Fruit fly (Drosophila melanogaster) whole organism, embryonic: ENCODE measurements around the gene Gr64b.
A peak's percentile ranks its signal among the peaks of the same experiment; 100 is the strongest.

Experiments
- Aef1 ChIP-seq: fragments of 200-800 bp; sonication (Bioruptor generic); IDR thresholded peaks from 3 replicates; pipeline ENCODE4 v1.3.6; 2022; ENCODE audit warnings: missing biosample characterization, missing genetic modification characterization
- CG12236 ChIP-seq: fragments of 200-800 bp; sonication (Bioruptor generic); optimal IDR thresholded peaks from 2 replicates; lab custom pipeline; 2016; ENCODE audit warnings: missing biosample characterization, missing genetic modification characterization
- CG12659 ChIP-seq: fragments of 200-800 bp; sonication (Bioruptor generic); optimal IDR thresholded peaks from 3 replicates; lab custom pipeline; 2017; ENCODE audit warnings: mild to moderate bottlenecking, missing biosample characterization, missing genetic modification reagents, missing genetic modification characterization
- CG13123 ChIP-seq: fragments of 200-800 bp; sonication (Bioruptor generic); optimal IDR thresholded peaks from 2 replicates; lab custom pipeline; 2016; ENCODE audit warnings: missing biosample characterization, missing genetic modification characterization
- CG13296 ChIP-seq: fragments of 200-800 bp; sonication (Bioruptor generic); optimal IDR thresholded peaks from 3 replicates; lab custom pipeline; 2018; ENCODE audit warnings: missing biosample characterization, mild to moderate bottlenecking, missing genetic modification characterization
- CG14667 ChIP-seq: fragments of 200-800 bp; sonication (Bioruptor generic); IDR thresholded peaks from 2 replicates; pipeline ENCODE4 v1.3.6; 2022; ENCODE audit warnings: missing biosample characterization, missing genetic modification characterization
- CG1602 ChIP-seq: fragments of 200-800 bp; sonication (Bioruptor generic); optimal IDR thresholded peaks from 3 replicates; lab custom pipeline; 2016; ENCODE audit warnings: missing biosample characterization, missing genetic modification characterization
- CG2129 ChIP-seq: fragments of 200-800 bp; sonication (Bioruptor generic); IDR thresholded peaks from 2 replicates; pipeline ENCODE4 v1.3.6; 2022; ENCODE audit warnings: missing biosample characterization, missing genetic modification characterization; ENCODE audit not compliant: partially characterized antibody
- CG30403 ChIP-seq: fragments of 200-800 bp; sonication (Bioruptor generic); optimal IDR thresholded peaks from 3 replicates; lab custom pipeline; 2016; ENCODE audit warnings: missing biosample characterization, missing genetic modification characterization
- CG31441 ChIP-seq: fragments of 200-800 bp; sonication (Bioruptor generic); IDR thresholded peaks from 2 replicates; pipeline ENCODE4 v1.3.6; 2022; ENCODE audit warnings: missing biosample characterization, missing genetic modification characterization
- CG3847 ChIP-seq: fragments of 200-800 bp; sonication (Bioruptor generic); IDR thresholded peaks from 2 replicates; pipeline ENCODE4 v1.3.6; 2022; ENCODE audit warnings: missing biosample characterization, missing genetic modification characterization
- CG5245 ChIP-seq: fragments of 200-800 bp; sonication (Bioruptor generic); optimal IDR thresholded peaks from 3 replicates; lab custom pipeline; 2016; ENCODE audit warnings: missing biosample characterization, missing genetic modification characterization
- CG7786 ChIP-seq: fragments of 200-800 bp; sonication (Bioruptor generic); optimal IDR thresholded peaks from 2 replicates; lab custom pipeline; 2016; ENCODE audit warnings: missing biosample characterization, missing genetic modification characterization
- CG8478 ChIP-seq: fragments of >200 bp; optimal IDR thresholded peaks from 2 replicates; lab custom pipeline; 2018
- CG9609 ChIP-seq: fragments of 200-800 bp; sonication (Bioruptor generic); optimal IDR thresholded peaks from 3 replicates; lab custom pipeline; 2016; ENCODE audit warnings: missing biosample characterization, missing genetic modification characterization
- CG9727 ChIP-seq: fragments of 200-800 bp; sonication (Bioruptor generic); optimal IDR thresholded peaks from 3 replicates; lab custom pipeline; 2017; ENCODE audit warnings: missing biosample characterization, mild to moderate bottlenecking, missing genetic modification characterization
- CG9817 ChIP-seq: fragments of 200-800 bp; sonication (Bioruptor generic); optimal IDR thresholded peaks from 2 replicates; lab custom pipeline; 2018; ENCODE audit warnings: missing biosample characterization, mild to moderate bottlenecking, missing genetic modification characterization, moderate library complexity
- CG9932 ChIP-seq: fragments of 200-800 bp; sonication (Bioruptor generic); IDR thresholded peaks from 2 replicates; pipeline ENCODE4 v1.3.6; 2022; ENCODE audit warnings: missing biosample characterization, missing genetic modification characterization
- CoRest ChIP-seq: fragments of 200-800 bp; sonication (Bioruptor generic); optimal IDR thresholded peaks from 3 replicates; lab custom pipeline; 2018; ENCODE audit warnings: missing biosample characterization, mild to moderate bottlenecking, missing genetic modification characterization, moderate library complexity
- Dp ChIP-seq: fragments of 200-800 bp; sonication (Bioruptor generic); optimal IDR thresholded peaks from 2 replicates; lab custom pipeline; 2018; ENCODE audit warnings: missing biosample characterization, mild to moderate bottlenecking, missing genetic modification characterization, moderate library complexity
- E2f2 ChIP-seq: fragments of 200-800 bp; sonication (Bioruptor generic); IDR thresholded peaks from 2 replicates; pipeline ENCODE4 v1.3.6; 2022; ENCODE audit warnings: missing biosample characterization, missing genetic modification characterization
- Ets97D ChIP-seq: fragments of 200-800 bp; sonication (Bioruptor generic); optimal IDR thresholded peaks from 3 replicates; lab custom pipeline; 2016; ENCODE audit warnings: missing biosample characterization, missing genetic modification characterization
- HLHmδ ChIP-seq: fragments of 200-800 bp; sonication (Bioruptor generic); optimal IDR thresholded peaks from 2 replicates; lab custom pipeline; 2018; ENCODE audit warnings: missing biosample characterization, mild to moderate bottlenecking, missing genetic modification characterization, moderate library complexity
- HmgD ChIP-seq: fragments of 200-800 bp; sonication (Bioruptor generic); optimal IDR thresholded peaks from 3 replicates; lab custom pipeline; 2016; ENCODE audit warnings: missing biosample characterization, missing genetic modification characterization
- NC2α ChIP-seq: fragments of 200-800 bp; sonication (Bioruptor generic); optimal IDR thresholded peaks from 2 replicates; lab custom pipeline; 2016; ENCODE audit warnings: missing biosample characterization, missing genetic modification characterization
- Sin3A ChIP-seq: fragments of >200 bp; optimal IDR thresholded peaks from 2 replicates; lab custom pipeline; 2018
- Sox100B ChIP-seq: fragments of 200-800 bp; sonication (Bioruptor generic); optimal IDR thresholded peaks from 3 replicates; lab custom pipeline; 2018; ENCODE audit warnings: missing biosample characterization, mild to moderate bottlenecking, missing genetic modification characterization
- Spps ChIP-seq: fragments of 200-800 bp; sonication (Bioruptor generic); optimal IDR thresholded peaks from 2 replicates; lab custom pipeline; 2018; ENCODE audit warnings: missing biosample characterization, mild to moderate bottlenecking, missing genetic modification characterization
- Sry-β ChIP-seq: fragments of 200-800 bp; sonication (Bioruptor generic); optimal IDR thresholded peaks from 2 replicates; lab custom pipeline; 2018; ENCODE audit warnings: missing biosample characterization, mild to moderate bottlenecking, missing genetic modification characterization, moderate library complexity
- al ChIP-seq: fragments of 200-800 bp; sonication (Bioruptor generic); IDR thresholded peaks from 2 replicates; pipeline ENCODE4 v1.3.6; 2022; ENCODE audit warnings: missing biosample characterization, missing genetic modification characterization
- bbx ChIP-seq: fragments of 200-800 bp; sonication (Bioruptor generic); IDR thresholded peaks from 2 replicates; pipeline ENCODE4 v1.3.6; 2022; ENCODE audit warnings: missing biosample characterization, missing genetic modification characterization; ENCODE audit not compliant: partially characterized antibody
- crp ChIP-seq, 2 experiments: fragments of 200-800 bp; sonication (Bioruptor generic); optimal IDR thresholded peaks; 2 replicates in 1 of 2; 3 replicates in 1 of 2; lab custom pipeline; 2017; ENCODE audit warnings: missing biosample characterization in 2 of 2, missing genetic modification characterization in 2 of 2, mild to moderate bottlenecking in 1 of 2, moderate library complexity in 1 of 2
- dan ChIP-seq: fragments of 200-800 bp; sonication (Bioruptor generic); IDR thresholded peaks from 2 replicates; pipeline ENCODE4 v1.3.6; 2022; ENCODE audit warnings: missing biosample characterization, missing genetic modification characterization
- disco-r ChIP-seq: fragments of 200-800 bp; sonication (Bioruptor generic); optimal IDR thresholded peaks from 2 replicates; lab custom pipeline; 2016; ENCODE audit warnings: missing biosample characterization, missing genetic modification characterization
- ems ChIP-seq: fragments of 200-800 bp; sonication (Bioruptor generic); optimal IDR thresholded peaks from 3 replicates; lab custom pipeline; 2016; ENCODE audit warnings: missing biosample characterization, missing genetic modification characterization
- fd3F ChIP-seq: fragments of 200-800 bp; sonication (Bioruptor generic); optimal IDR thresholded peaks from 2 replicates; lab custom pipeline; 2018; ENCODE audit warnings: missing biosample characterization, mild to moderate bottlenecking, missing genetic modification characterization, moderate library complexity
- fd64A ChIP-seq: fragments of 200-800 bp; sonication (Bioruptor generic); optimal IDR thresholded peaks from 3 replicates; lab custom pipeline; 2018; ENCODE audit warnings: missing biosample characterization, mild to moderate bottlenecking, missing genetic modification characterization
- fru ChIP-seq: fragments of >200 bp; optimal IDR thresholded peaks from 2 replicates; lab custom pipeline; 2017
- gcm ChIP-seq: fragments of 200-800 bp; sonication (Bioruptor generic); optimal IDR thresholded peaks from 2 replicates; lab custom pipeline; 2019; ENCODE audit warnings: missing biosample characterization, mild to moderate bottlenecking, missing genetic modification characterization, moderate library complexity
- gcm2 ChIP-seq: fragments of 200-800 bp; sonication (Bioruptor generic); optimal IDR thresholded peaks from 2 replicates; lab custom pipeline; 2016; ENCODE audit warnings: missing biosample characterization, missing genetic modification characterization
- gfzf ChIP-seq: fragments of 200-800 bp; sonication (Bioruptor generic); optimal IDR thresholded peaks from 2 replicates; lab custom pipeline; 2016; ENCODE audit warnings: missing biosample characterization, mild to moderate bottlenecking, missing genetic modification characterization, moderate library complexity
- ind ChIP-seq: fragments of 200-800 bp; sonication (Bioruptor generic); optimal IDR thresholded peaks from 3 replicates; lab custom pipeline; 2016; ENCODE audit warnings: missing biosample characterization, missing genetic modification characterization
- inv ChIP-seq: fragments of 200-800 bp; sonication (Bioruptor generic); IDR thresholded peaks from 2 replicates; pipeline ENCODE4 v1.3.6; 2022; ENCODE audit warnings: missing biosample characterization, missing genetic modification characterization; ENCODE audit not compliant: partially characterized antibody
- jing ChIP-seq: fragments of 200-800 bp; sonication (Bioruptor generic); optimal IDR thresholded peaks from 2 replicates; lab custom pipeline; 2018; ENCODE audit warnings: missing biosample characterization, mild to moderate bottlenecking, missing genetic modification characterization
- mld ChIP-seq: fragments of 200-800 bp; sonication (Bioruptor generic); IDR thresholded peaks from 3 replicates; pipeline ENCODE4 v1.3.6; 2022; ENCODE audit warnings: missing biosample characterization, missing genetic modification characterization; ENCODE audit not compliant: partially characterized antibody
- otp ChIP-seq: fragments of 200-800 bp; sonication (Bioruptor generic); IDR thresholded peaks from 3 replicates; pipeline ENCODE4, ENCODE4 v1.3.6; 2022; ENCODE audit warnings: missing biosample characterization, missing genetic modification characterization
- phol ChIP-seq: fragments of 200-800 bp; sonication (Bioruptor generic); optimal IDR thresholded peaks from 3 replicates; lab custom pipeline; 2018; ENCODE audit warnings: missing biosample characterization, mild to moderate bottlenecking, missing genetic modification characterization, moderate library complexity
- sisA ChIP-seq: fragments of 200-800 bp; sonication (Bioruptor generic); IDR thresholded peaks from 2 replicates; pipeline ENCODE4 v1.3.6; 2022; ENCODE audit warnings: missing biosample characterization, missing genetic modification characterization
- so ChIP-seq: fragments of 200-800 bp; sonication (Bioruptor generic); IDR thresholded peaks from 3 replicates; pipeline ENCODE4 v1.3.6; 2022; ENCODE audit warnings: missing biosample characterization, missing genetic modification characterization
- tgo ChIP-seq: fragments of 200-800 bp; sonication (Bioruptor generic); IDR thresholded peaks from 3 replicates; pipeline ENCODE4 v1.3.6; 2022; ENCODE audit warnings: missing biosample characterization, missing genetic modification characterization
- tll ChIP-seq, 2 experiments: fragments of 200-800 bp in 1 of 2; fragments of >200 bp in 1 of 2; sonication (Bioruptor generic) in 1 of 2; optimal IDR thresholded peaks; 2 replicates each; lab custom pipeline; 2017 to 2019; ENCODE audit warnings: missing biosample characterization in 2 of 2, missing genetic modification characterization in 2 of 2, mild to moderate bottlenecking in 1 of 2, moderate library complexity in 1 of 2

Gene Gr64b

dm6 chr3L:4071561-4072049 lies 43.2 kb downstream of the Gr64b start, which contains the start of gene wit (continued):
- TF ChIP-seq CG5245 (GFP tag; lab: Kevin White, UChicago), result no peak
- TF ChIP-seq CG12659 (GFP tag; lab: Kevin White, UChicago), result no peak
- no peak for TF ChIP-seq Sox100B (GFP tag; lab: Kevin White, UChicago)
- no peak; the same call in 2 of the 3 replicates for TF ChIP-seq so (GFP tag; lab: Robert Waterston, UW)
- TF ChIP-seq Sry-β (GFP tag; lab: Kevin White, UChicago), result no peak
- TF ChIP-seq CG14667, result no peak
- TF ChIP-seq CG12236 (GFP tag; lab: Kevin White, UChicago), result no peak
- peak; percentile 6 for TF ChIP-seq Dp (GFP tag; lab: Kevin White, UChicago)
- 0 out of 3 replicates have a peak, but pooled peaks have one; percentile 19 for TF ChIP-seq tgo
- TF ChIP-seq sisA (GFP tag; lab: Robert Waterston, UW), result peak; percentile 16; the same call in 1 of the 2 replicates
- TF ChIP-seq inv (GFP tag; lab: Robert Waterston, UW), result no peak
- TF ChIP-seq gfzf (GFP tag; lab: Kevin White, UChicago), result peak; percentile 32
- no peak for TF ChIP-seq mld (GFP tag; lab: Robert Waterston, UW)
- TF ChIP-seq bbx (GFP tag; lab: Robert Waterston, UW), result peak; percentile 41; the same call in 1 of the 2 replicates
- no peak for TF ChIP-seq ind
- no peak for TF ChIP-seq NC2α (GFP tag; lab: Kevin White, UChicago)
- TF ChIP-seq HmgD (GFP tag; lab: Kevin White, UChicago), result no peak
- no peak for TF ChIP-seq Spps (tag; lab: Kevin White, UChicago)
- TF ChIP-seq al (GFP tag; lab: Robert Waterston, UW), result no peak
- TF ChIP-seq Ets97D, result no peak
- no peak for TF ChIP-seq CG31441
- TF ChIP-seq CG9727, result no peak
- no peak for TF ChIP-seq tll (GFP tag; optimal IDR thresholded peaks at IDR 0.05; lab: Kevin White, UChicago)
- TF ChIP-seq CG13296, result peak; percentile 46
- TF ChIP-seq CG9932 (GFP tag; lab: Robert Waterston, UW), result peak; percentile 32
- no peak for TF ChIP-seq fd3F (GFP tag; lab: Kevin White, UChicago)
- no peak for TF ChIP-seq disco-r (GFP tag; lab: Kevin White, UChicago)
- no peak for TF ChIP-seq Aef1 (GFP tag; lab: Robert Waterston, UW)
- TF ChIP-seq CG30403 (GFP tag; lab: Kevin White, UChicago), result peak; percentile 36
- TF ChIP-seq otp (GFP tag; lab: Robert Waterston, UW), result peak; percentile 58; the same call in 2 of the 3 replicates
- TF ChIP-seq fd64A (GFP tag; lab: Kevin White, UChicago), result no peak
- peak; percentile 17; the same call in 1 of the 2 replicates for TF ChIP-seq E2f2
- peak; percentile 31 for TF ChIP-seq CG7786 (GFP tag; lab: Kevin White, UChicago)
- no peak for TF ChIP-seq jing (GFP tag; lab: Kevin White, UChicago)
- TF ChIP-seq CG8478 (lab: Kevin White, UChicago), result no peak
- no peak for TF ChIP-seq CG3847 (GFP tag; lab: Robert Waterston, UW)
- no peak for TF ChIP-seq gcm2 (GFP tag; lab: Kevin White, UChicago)
- TF ChIP-seq CG13123 (GFP tag; lab: Kevin White, UChicago), result no peak
- TF ChIP-seq phol, result no peak
- no peak for TF ChIP-seq gcm
- TF ChIP-seq CoRest (tag; lab: Kevin White, UChicago), result no peak
- no peak for TF ChIP-seq Sin3A (lab: Kevin White, UChicago)
- TF ChIP-seq ems (GFP tag; lab: Kevin White, UChicago), result peak; percentile 13
- TF ChIP-seq CG9609 (GFP tag; lab: Kevin White, UChicago), result no peak
- TF ChIP-seq crp (GFP tag; optimal IDR thresholded peaks at IDR 0.05; lab: Kevin White, UChicago), result no peak
- TF ChIP-seq HLHmδ, result peak; percentile 78
- no peak for TF ChIP-seq CG9817 (tag; lab: Kevin White, UChicago)
- no peak for TF ChIP-seq CG1602
- no peak for TF ChIP-seq fru
- TF ChIP-seq CG2129 (GFP tag; lab: Robert Waterston, UW), result no peak
- TF ChIP-seq dan (GFP tag; lab: Robert Waterston, UW), result no peak
